Worm (Caenorhabditis elegans): ENCODE data around the gene ZK666.4.

ZK666.4 gene

DNA sequence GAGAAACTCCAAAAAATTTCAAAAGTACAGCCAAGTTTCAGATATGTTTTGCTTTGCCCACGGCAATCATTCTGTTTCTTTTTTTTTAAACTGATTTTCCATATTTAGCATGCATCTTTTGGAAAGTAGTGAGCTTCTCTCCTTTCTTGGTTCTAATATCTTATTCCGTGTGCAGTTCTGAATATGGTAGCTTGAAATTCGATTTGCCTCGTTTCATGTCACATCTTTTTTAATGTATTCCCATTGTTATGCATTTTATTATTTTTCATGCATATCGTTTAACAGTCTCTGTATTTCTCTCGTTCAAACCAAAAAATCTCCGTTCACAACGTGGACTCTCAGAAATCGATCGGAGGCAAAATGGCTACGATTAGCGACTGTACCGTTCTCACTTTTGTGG lies 17.4 kb downstream of the ZK666.4 start, which contains the start of gene ZK666.14:
TSS of gene ZK666.14 (plus strand) at position 301 of the 400 bp plus-strand sequence.
- no peak for TF ChIP-seq egl-43 (GFP tag; IDR thresholded peaks at IDR 0.05)
- no peak for TF ChIP-seq ceh-28 (tag; optimal IDR thresholded peaks at IDR 0.05)

DNA sequence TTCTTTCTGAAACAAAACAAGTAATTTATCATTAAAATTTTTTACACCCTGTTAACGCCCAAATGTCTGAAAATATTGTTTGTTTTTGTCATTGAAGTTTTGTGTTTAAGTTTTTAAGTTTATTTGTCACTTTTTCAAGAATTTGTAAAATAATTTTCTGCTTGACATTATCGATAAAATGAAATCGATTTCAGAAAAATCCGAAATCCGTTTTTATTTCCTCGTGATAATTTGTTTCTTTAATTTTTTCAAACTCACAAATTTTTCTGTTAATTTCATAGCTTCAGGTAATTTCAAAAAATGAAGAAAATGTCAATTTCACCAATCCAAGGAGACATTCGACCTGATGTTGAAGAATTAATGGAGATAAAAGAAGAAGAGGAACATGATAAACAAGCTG lies 18.9 kb downstream of the ZK666.4 start, which contains the start of gene ZK666.12:
TSS of gene ZK666.12 (plus strand) at position 301 of the 400 bp plus-strand sequence.
- no peak for TF ChIP-seq nhr-77 (tag; optimal IDR thresholded peaks at IDR 0.05)
- no peak for TF ChIP-seq lin-15B (tag; optimal IDR thresholded peaks at IDR 0.05)
- TF ChIP-seq hif-1 (tag; optimal IDR thresholded peaks at IDR 0.05), result no peak
- no peak for TF ChIP-seq T26A8.4 (GFP tag; IDR thresholded peaks at IDR 0.05)
- TF ChIP-seq madf-9 (GFP tag; conservative IDR thresholded peaks at IDR 0.05), result no peak
- TF ChIP-seq spr-3 (GFP tag; optimal IDR thresholded peaks at IDR 0.05), result no peak
- TF ChIP-seq nhr-41 (GFP tag; IDR thresholded peaks at IDR 0.05), result no peak
- no peak for TF ChIP-seq dmd-6 (GFP tag; IDR thresholded peaks at IDR 0.05)

DNA sequence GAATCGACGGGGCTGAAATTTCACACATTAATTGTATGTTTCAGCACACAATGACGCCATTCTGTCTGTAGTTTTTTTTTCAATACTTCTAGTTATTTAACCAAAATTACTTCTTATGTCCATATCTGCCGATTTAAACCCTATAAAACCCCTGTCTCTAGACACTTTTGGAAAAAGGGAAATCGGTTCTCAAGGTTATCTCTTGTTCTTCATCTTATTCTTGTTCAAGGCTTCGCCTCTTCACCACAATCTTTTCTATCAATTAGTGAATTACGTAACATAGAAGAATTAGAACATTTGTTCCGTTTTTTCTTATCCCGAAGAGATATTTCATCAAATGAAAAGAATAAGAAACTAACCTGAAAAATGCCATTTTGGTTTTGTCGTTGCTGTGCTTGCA lies 23.6 kb downstream of the ZK666.4 start:
- TF ChIP-seq skn-1 (tag; optimal IDR thresholded peaks at IDR 0.05) (no peak), unc-62 (GFP tag; optimal IDR thresholded peaks at IDR 0.05 in 1 of 2) (peak in 1 of 2 experiments; percentile 54), unc-62 (tag; optimal IDR thresholded peaks at IDR 0.05) (no peak), duxl-1 (tag; optimal IDR thresholded peaks at IDR 0.05; ENCODE audit: poor library complexity) (peak; percentile 8), zfp-2 (tag; optimal IDR thresholded peaks at IDR 0.05) (no peak), Y48G9A.11 (GFP tag; IDR thresholded peaks at IDR 0.05) (no peak), nhr-28 (tag; optimal IDR thresholded peaks at IDR 0.05) (peak; percentile 19), unc-39 (tag; optimal IDR thresholded peaks at IDR 0.05) (no peak), mep-1 (tag; optimal IDR thresholded peaks at IDR 0.05) (peak; percentile 5)

DNA sequence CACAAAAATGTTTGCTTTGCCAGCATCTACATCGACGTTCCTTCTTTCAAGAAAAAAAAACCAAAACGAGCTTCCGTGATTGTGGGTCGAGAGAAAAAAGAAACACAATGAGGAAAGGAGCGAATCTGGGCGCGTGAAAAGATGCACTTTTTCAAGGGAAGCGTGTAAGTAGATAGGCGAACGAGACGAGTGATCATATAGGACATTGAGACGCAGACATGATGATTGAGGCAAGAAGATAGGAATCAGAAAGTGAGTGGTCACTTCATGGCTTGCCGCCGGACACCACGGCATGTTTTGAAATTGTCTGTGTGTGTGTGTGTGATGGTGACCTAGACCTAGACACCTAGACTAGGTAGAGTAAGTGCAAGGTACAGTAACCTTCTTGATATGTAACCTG lies 24.5 kb downstream of the ZK666.4 start:
- peak; percentile 76 for TF ChIP-seq hlh-11 (tag; optimal IDR thresholded peaks at IDR 0.05)
- TF ChIP-seq nhr-28 (tag; optimal IDR thresholded peaks at IDR 0.05), result peak; percentile 64
- TF ChIP-seq duxl-1 (tag; optimal IDR thresholded peaks at IDR 0.05; ENCODE audit: poor library complexity), result peak; percentile 36
- TF ChIP-seq nhr-42 (GFP tag; IDR thresholded peaks at IDR 0.05), result 0 out of 2 replicates have a peak, but pooled peaks have one; percentile 5
- peak; percentile 50; the same call in 1 of the 2 replicates for TF ChIP-seq hmg-1.1 (GFP tag; IDR thresholded peaks at IDR 0.05)
- TF ChIP-seq mxl-2 (GFP tag; conservative IDR thresholded peaks at IDR 0.05), result no peak
- no peak for TF ChIP-seq F49E8.2 (tag; optimal IDR thresholded peaks at IDR 0.05; ENCODE audit: borderline replicate concordance)
- TF ChIP-seq hif-1 (tag; optimal IDR thresholded peaks at IDR 0.05), result peak in 1 of 2 experiments; percentile 38
- TF ChIP-seq lsy-2 (tag; optimal IDR thresholded peaks at IDR 0.05), result peak; percentile 44 to 52
- TF ChIP-seq madf-5 (GFP tag; IDR thresholded peaks at IDR 0.05), result no peak
- no peak for TF ChIP-seq ceh-20 (GFP tag; IDR thresholded peaks at IDR 0.05)
- no peak for TF ChIP-seq nhr-111 (GFP tag; optimal IDR thresholded peaks at IDR 0.05)
- TF ChIP-seq unc-62 (GFP tag; optimal IDR thresholded peaks at IDR 0.05 in 1 of 2), result peak in 1 of 2 experiments; percentile 75
- no peak for TF ChIP-seq unc-62 (tag; optimal IDR thresholded peaks at IDR 0.05)
- no peak for TF ChIP-seq ceh-28 (tag; optimal IDR thresholded peaks at IDR 0.05)
- TF ChIP-seq nhr-77 (tag; optimal IDR thresholded peaks at IDR 0.05), result peak; percentile 25
- peak; percentile 29 for TF ChIP-seq nhr-48 (tag; optimal IDR thresholded peaks at IDR 0.05)
- TF ChIP-seq spr-3 (GFP tag; optimal IDR thresholded peaks at IDR 0.05), result no peak
- no peak for TF ChIP-seq cey-2 (tag; optimal IDR thresholded peaks at IDR 0.05; ENCODE audit: borderline replicate concordance, insufficient read depth)
- peak; percentile 54 for TF ChIP-seq mes-2 (tag; optimal IDR thresholded peaks at IDR 0.05; ENCODE audit: poor library complexity, severe bottlenecking)
- TF ChIP-seq ztf-11 (tag; optimal IDR thresholded peaks at IDR 0.05), result no peak
- TF ChIP-seq daf-16 (GFP tag; optimal IDR thresholded peaks at IDR 0.05), result no peak
- TF ChIP-seq daf-16 (tag; optimal IDR thresholded peaks at IDR 0.05), result peak; percentile 10
- peak; percentile 79 for TF ChIP-seq nhr-11 (tag; optimal IDR thresholded peaks at IDR 0.05)
- TF ChIP-seq snpc-4 (tag; optimal IDR thresholded peaks at IDR 0.05), result no peak
- no peak for TF ChIP-seq lin-1 (GFP tag; IDR thresholded peaks at IDR 0.05)
- peak; percentile 87 for TF ChIP-seq hlh-30 (tag; optimal IDR thresholded peaks at IDR 0.05; ENCODE audit: insufficient read depth)
- TF ChIP-seq tra-1 (GFP tag; IDR thresholded peaks at IDR 0.05), result no peak
- TF ChIP-seq mep-1 (tag; optimal IDR thresholded peaks at IDR 0.05), result peak; percentile 53
- TF ChIP-seq egl-43 (GFP tag; IDR thresholded peaks at IDR 0.05), result no peak
- no peak for TF ChIP-seq zfp-2 (tag; optimal IDR thresholded peaks at IDR 0.05)
- peak; percentile 92 for TF ChIP-seq aha-1 (tag)
- peak; percentile 77 for TF ChIP-seq nhr-25 (tag; optimal IDR thresholded peaks at IDR 0.05; ENCODE audit: borderline replicate concordance, insufficient read depth)
- peak; percentile 33 for TF ChIP-seq rbr-2 (tag; optimal IDR thresholded peaks at IDR 0.05)
- no peak for TF ChIP-seq nhr-237 (tag; optimal IDR thresholded peaks at IDR 0.05)
